Worm (Caenorhabditis elegans): ENCODE results near the gene R01B10.2.

R01B10.2 gene

DNA sequence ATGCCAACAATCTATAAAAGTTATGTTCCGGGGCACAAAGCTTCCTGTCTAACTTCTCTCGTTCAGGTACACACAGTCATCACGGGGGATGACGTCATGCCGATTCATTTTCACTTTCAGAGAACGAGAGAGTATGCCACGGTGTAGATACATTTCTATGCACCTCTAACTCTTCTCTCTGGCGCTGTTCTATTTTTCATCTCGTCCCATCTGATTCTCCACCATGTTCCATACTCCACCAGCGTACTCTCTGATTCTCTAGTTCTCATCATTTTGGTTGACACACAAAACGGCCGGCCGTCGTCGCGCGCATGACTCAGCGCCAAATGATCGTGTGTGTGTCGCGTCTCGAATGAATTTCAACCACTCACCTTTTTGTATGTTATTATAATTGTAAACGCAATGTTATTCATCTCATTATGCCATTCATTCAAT lies 40.9 kb downstream of the R01B10.2 start (continued):
- no peak for TF ChIP-seq npax-4 (tag; optimal IDR thresholded peaks at IDR 0.05)
- no peak for TF ChIP-seq nhr-232 (tag; optimal IDR thresholded peaks at IDR 0.05)
- TF ChIP-seq hlh-15 (tag; optimal IDR thresholded peaks at IDR 0.05): no peak
- TF ChIP-seq ref-2 (tag; optimal IDR thresholded peaks at IDR 0.05): peak; percentile 25
- no peak for TF ChIP-seq mec-3 (tag; optimal IDR thresholded peaks at IDR 0.05; ENCODE audit: borderline replicate concordance)
- TF ChIP-seq sox-4 (tag; optimal IDR thresholded peaks at IDR 0.05): no peak
- peak; percentile 13 for TF ChIP-seq pax-1 (tag; optimal IDR thresholded peaks at IDR 0.05)
- peak; percentile 69 for TF ChIP-seq dve-1 (tag; optimal IDR thresholded peaks at IDR 0.05)
- TF ChIP-seq Y22D7AL.16 (tag; optimal IDR thresholded peaks at IDR 0.05): no peak
- TF ChIP-seq rnt-1 (tag; optimal IDR thresholded peaks at IDR 0.05): peak; percentile 39
- TF ChIP-seq nhr-11 (tag; optimal IDR thresholded peaks at IDR 0.05): no peak
- TF ChIP-seq ama-1 (optimal IDR thresholded peaks at IDR 0.05): no peak
- peak; percentile 52 for TF ChIP-seq C08G9.2 (tag; optimal IDR thresholded peaks at IDR 0.05)
- no peak for TF ChIP-seq ceh-24 (tag; optimal IDR thresholded peaks at IDR 0.05)
- TF ChIP-seq tbx-7 (tag; optimal IDR thresholded peaks at IDR 0.05): no peak
- peak; percentile 65 for TF ChIP-seq ceh-19 (GFP tag; optimal IDR thresholded peaks at IDR 0.05)

DNA sequence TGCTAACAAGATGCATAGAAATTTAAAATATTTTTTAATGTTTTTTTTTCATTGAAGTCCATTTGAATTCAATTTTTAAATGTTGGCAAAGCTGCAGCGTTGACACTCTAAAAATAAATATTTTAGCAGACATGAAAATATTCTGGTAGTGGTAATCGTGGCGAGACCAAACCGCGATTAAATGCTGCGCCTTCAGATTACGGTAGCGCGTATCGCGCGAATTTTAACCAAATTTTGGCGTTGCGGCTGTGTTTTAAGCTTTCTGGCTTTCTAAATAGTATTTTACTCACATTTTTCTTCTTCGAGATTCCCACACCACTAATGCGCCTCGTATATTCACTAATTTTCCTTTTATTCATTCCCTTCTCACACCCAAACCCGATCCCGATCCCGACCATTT lies 45.2 kb downstream of the R01B10.2 start, which contains the start of gene cpg-4:
Gene cpg-4, plus strand, starts transcription at position 303 of the 400 bp plus-strand sequence.
- TF ChIP-seq Y22D7AL.16 (tag; optimal IDR thresholded peaks at IDR 0.05) (no peak), C08G9.2 (tag; optimal IDR thresholded peaks at IDR 0.05) (no peak)

DNA sequence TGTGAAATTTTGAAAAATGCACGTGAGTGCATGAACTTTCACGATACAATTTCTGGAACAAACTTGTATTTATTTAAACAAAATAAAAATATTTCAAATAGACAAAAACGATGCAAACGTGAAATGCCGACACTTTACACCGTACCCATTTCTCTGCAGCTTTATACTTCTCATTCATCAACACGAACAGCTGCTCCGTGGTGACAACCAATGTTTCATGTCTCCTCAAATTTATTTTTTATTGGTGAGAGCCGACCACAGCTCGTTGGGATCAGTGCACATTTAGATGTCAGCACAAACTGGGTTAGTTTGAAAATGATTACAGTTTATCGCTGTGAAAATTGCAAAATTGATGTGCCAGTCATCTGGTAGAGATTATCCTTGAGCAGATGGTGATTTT lies 45.7 kb downstream of the R01B10.2 start:
- TF ChIP-seq rnt-1 (tag; optimal IDR thresholded peaks at IDR 0.05) (peak; percentile 39), ama-1 (optimal IDR thresholded peaks at IDR 0.05) (no peak), unc-55 (GFP tag; optimal IDR thresholded peaks at IDR 0.05) (peak; percentile 84), ztf-16 (tag; optimal IDR thresholded peaks at IDR 0.05) (no peak), zip-5 (tag; optimal IDR thresholded peaks at IDR 0.05) (no peak)

DNA sequence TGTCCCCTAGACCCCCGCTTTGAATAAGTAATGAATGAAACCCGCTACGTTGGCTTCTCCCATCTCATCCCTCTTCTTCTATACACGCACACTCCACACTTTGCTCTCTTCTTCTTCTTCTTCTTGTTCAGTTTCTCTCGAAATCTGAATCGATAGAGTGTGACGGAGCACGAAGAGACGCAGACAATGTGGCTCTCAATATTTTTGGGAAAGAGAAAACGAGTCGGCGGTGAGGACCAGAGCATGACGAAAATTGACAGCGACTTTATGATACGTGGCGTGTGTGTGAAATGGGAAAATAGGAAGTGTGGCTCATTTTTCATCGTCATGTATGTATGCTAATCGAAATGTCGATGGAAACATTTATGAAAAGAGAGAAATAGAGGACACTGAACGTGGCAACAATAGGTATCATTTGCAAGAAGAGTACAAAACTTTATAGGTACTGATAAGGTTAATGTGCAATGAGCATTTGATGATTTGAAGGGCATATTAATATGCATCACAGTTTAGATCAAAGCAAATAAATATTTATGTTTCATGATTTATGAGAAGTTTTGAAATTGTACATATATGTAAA lies 49.7 kb downstream of the R01B10.2 start:
- peak; percentile 94 for TF ChIP-seq unc-55 (GFP tag; optimal IDR thresholded peaks at IDR 0.05)
- no peak for TF ChIP-seq ceh-22 (tag; optimal IDR thresholded peaks at IDR 0.05)
- peak; percentile 63 for TF ChIP-seq ceh-14 (tag; optimal IDR thresholded peaks at IDR 0.05)
- peak; percentile 69 for TF ChIP-seq ceh-34 (tag; optimal IDR thresholded peaks at IDR 0.05)
- TF ChIP-seq nhr-11 (tag; optimal IDR thresholded peaks at IDR 0.05): no peak
- peak; percentile 41 for TF ChIP-seq syd-9 (tag; optimal IDR thresholded peaks at IDR 0.05)
- peak; percentile 35 for TF ChIP-seq hlh-8 (tag; optimal IDR thresholded peaks at IDR 0.05)
- TF ChIP-seq ceh-31 (tag; optimal IDR thresholded peaks at IDR 0.05): peak; percentile 53
- TF ChIP-seq tbx-2 (tag; optimal IDR thresholded peaks at IDR 0.05): peak; percentile 50
- peak; percentile 55 for TF ChIP-seq nfya-1 (tag; optimal IDR thresholded peaks at IDR 0.05)
- peak; percentile 73 for TF ChIP-seq ceh-48 (tag; optimal IDR thresholded peaks at IDR 0.05)
- no peak for TF ChIP-seq ceh-45 (GFP tag; IDR thresholded peaks at IDR 0.05)
- TF ChIP-seq unc-3 (GFP tag; conservative IDR thresholded peaks at IDR 0.05): no peak
- TF ChIP-seq unc-3 (tag; optimal IDR thresholded peaks at IDR 0.05): no peak
- no peak for TF ChIP-seq ceh-9 (tag; optimal IDR thresholded peaks at IDR 0.05)
- peak; percentile 54 for TF ChIP-seq rnt-1 (tag; optimal IDR thresholded peaks at IDR 0.05)
- TF ChIP-seq unc-42 (tag; optimal IDR thresholded peaks at IDR 0.05): peak; percentile 80
- peak; percentile 69 for TF ChIP-seq ceh-18 (tag; optimal IDR thresholded peaks at IDR 0.05)
- peak; percentile 3 for TF ChIP-seq pros-1 (tag; optimal IDR thresholded peaks at IDR 0.05)
- TF ChIP-seq elt-2 (tag; optimal IDR thresholded peaks at IDR 0.05): peak; percentile 47
- TF ChIP-seq npax-4 (tag; optimal IDR thresholded peaks at IDR 0.05): no peak

Measured in whole organism, late embryonic.